Fruit fly (Drosophila melanogaster): Measurements from ENCODE around the gene Tpc1.

The Tpc1 gene

DNA sequence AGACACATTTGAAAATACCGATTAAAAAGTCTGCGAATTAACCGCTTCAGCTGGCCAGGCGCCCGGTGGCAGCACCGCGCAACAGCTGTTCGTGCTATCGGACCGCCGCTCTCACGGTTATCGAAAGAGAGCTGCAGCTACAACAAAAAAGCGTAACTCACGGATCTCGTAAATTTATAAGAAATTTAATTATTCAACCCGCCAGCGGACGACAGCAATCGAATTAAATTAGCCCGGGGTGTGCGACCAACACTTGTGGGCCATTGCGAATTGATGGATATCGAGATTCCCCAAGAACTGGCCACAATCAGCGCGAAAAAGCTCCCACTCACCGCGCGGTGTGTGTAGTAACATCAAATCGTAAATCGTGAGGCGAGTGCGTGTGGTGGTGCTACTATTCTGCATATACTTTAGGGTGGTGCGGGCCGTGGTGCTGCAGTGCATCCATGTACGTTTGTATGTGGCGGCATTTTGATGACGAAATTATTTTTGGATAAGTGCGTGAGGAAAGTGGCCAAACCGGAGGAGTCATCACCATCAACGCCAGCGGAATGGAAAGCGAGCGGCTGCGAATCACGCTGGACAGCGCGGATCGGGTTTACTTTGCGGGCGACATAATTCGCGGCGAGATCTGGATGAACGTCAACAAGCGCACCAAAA, 3.6 kb upstream of the Tpc1 start, which contains the start of gene Leash (continued):
- no peak for TF ChIP-seq jigr1 (GFP tag; IDR thresholded peaks at IDR 0.05)
- no peak for TF ChIP-seq Hand (GFP tag; optimal IDR thresholded peaks at IDR 0.05)
- TF ChIP-seq crp (GFP tag; optimal IDR thresholded peaks at IDR 0.05): peak; percentile 63 to 95
- peak; percentile 9 for TF ChIP-seq CTCF (GFP tag; optimal IDR thresholded peaks at IDR 0.05)
- peak; percentile 69; the same call in 2 of the 4 replicates for TF ChIP-seq chinmo (GFP tag; IDR thresholded peaks at IDR 0.05; ENCODE audit: partially characterized antibody)
- TF ChIP-seq pros (GFP tag; optimal IDR thresholded peaks at IDR 0.05): no peak
- TF ChIP-seq Dref (GFP tag; IDR thresholded peaks at IDR 0.05): peak; percentile 67
- TF ChIP-seq CG17385 (GFP tag; optimal IDR thresholded peaks at IDR 0.05): no peak
- TF ChIP-seq Sry-δ (GFP tag; optimal IDR thresholded peaks at IDR 0.05): peak; percentile 16
- TF ChIP-seq trem (tag; optimal IDR thresholded peaks at IDR 0.05): peak; percentile 64
- peak; percentile 66; the same call in 2 of the 3 replicates for TF ChIP-seq CG6791 (GFP tag; IDR thresholded peaks at IDR 0.05; ENCODE audit: partially characterized antibody)
- no peak for TF ChIP-seq CG4404 (GFP tag; IDR thresholded peaks at IDR 0.05)
- peak; percentile 38 for TF ChIP-seq CG9797 (GFP tag; optimal IDR thresholded peaks at IDR 0.05)
- TF ChIP-seq CG2199 (GFP tag; IDR thresholded peaks at IDR 0.05): 0 out of 3 replicates have a peak, but pooled peaks have one; percentile 16
- TF ChIP-seq CG34422 (GFP tag; IDR thresholded peaks at IDR 0.05): peak; percentile 59; the same call in 1 of the 3 replicates
- peak; percentile 81 for TF ChIP-seq E2f2 (GFP tag; IDR thresholded peaks at IDR 0.05)
- TF ChIP-seq Med (GFP tag): peak; percentile 36
- peak; percentile 46 for TF ChIP-seq pzg (GFP tag; optimal IDR thresholded peaks at IDR 0.05)
- peak; percentile 53 to 61 for TF ChIP-seq Trl (optimal IDR thresholded peaks at IDR 0.05)
- peak; percentile 19 for TF ChIP-seq Trl (GFP tag; optimal IDR thresholded peaks at IDR 0.05)
- no peak for TF ChIP-seq Vsx1 (GFP tag; optimal IDR thresholded peaks at IDR 0.05)
- peak; percentile 46 for TF ChIP-seq abd-A (tag; optimal IDR thresholded peaks at IDR 0.05)
- TF ChIP-seq Bgb (GFP tag; IDR thresholded peaks at IDR 0.05; ENCODE audit: partially characterized antibody): peak; percentile 30; the same call in 1 of the 2 replicates
- peak; percentile 23 for TF ChIP-seq cg (GFP tag; optimal IDR thresholded peaks at IDR 0.05)
- peak; percentile 44 for TF ChIP-seq CG15514 (GFP tag; optimal IDR thresholded peaks at IDR 0.05)
- TF ChIP-seq bsh (GFP tag; optimal IDR thresholded peaks at IDR 0.05): peak in 1 of 2 experiments; percentile 7
- TF ChIP-seq knrl (GFP tag; IDR thresholded peaks at IDR 0.05; ENCODE audit: partially characterized antibody): peak; percentile 26; the same call in 1 of the 3 replicates
- TF ChIP-seq CG8359 (GFP tag; optimal IDR thresholded peaks at IDR 0.05; ENCODE audit: borderline replicate concordance): no peak
- peak; percentile 28 for TF ChIP-seq MESR4 (GFP tag; optimal IDR thresholded peaks at IDR 0.05)
- TF ChIP-seq Dll (GFP tag; IDR thresholded peaks at IDR 0.05; ENCODE audit: partially characterized antibody): peak; percentile 68; the same call in 3 of the 4 replicates
- TF ChIP-seq Atf3 (GFP tag; optimal IDR thresholded peaks at IDR 0.05): no peak
- peak; percentile 35 for TF ChIP-seq CG2116 (GFP tag; optimal IDR thresholded peaks at IDR 0.05)
- no peak for TF ChIP-seq shn (GFP tag; optimal IDR thresholded peaks at IDR 0.05)
- peak; percentile 56 for TF ChIP-seq CG13287 (GFP tag; IDR thresholded peaks at IDR 0.05; ENCODE audit: partially characterized antibody)
- peak in 1 of 2 experiments; percentile 63 for TF ChIP-seq Pdp1 (GFP tag; optimal IDR thresholded peaks at IDR 0.05)
- 0 out of 2 replicates have a peak, but pooled peaks have one; percentile 16 for TF ChIP-seq CG2129 (GFP tag; IDR thresholded peaks at IDR 0.05; ENCODE audit: partially characterized antibody)
- TF ChIP-seq ato (GFP tag; IDR thresholded peaks at IDR 0.05; ENCODE audit: partially characterized antibody): peak; percentile 31; the same call in 1 of the 2 replicates
